Fruit fly (Drosophila melanogaster) whole organism, embryonic: Measurements from ENCODE around the gene CG11251.

Source experiments
- CG10979 ChIP-seq: fragments of 200-800 bp; sonication (Bioruptor generic); optimal IDR thresholded peaks from 2 replicates; lab custom pipeline; 2018; ENCODE audit warnings: missing biosample characterization, mild to moderate bottlenecking, missing genetic modification characterization, moderate library complexity
- CG11093 ChIP-seq: fragments of 200-800 bp; sonication (Bioruptor generic); IDR thresholded peaks from 3 replicates; pipeline ENCODE4 v1.3.6; 2022; ENCODE audit warnings: missing biosample characterization, missing genetic modification characterization
- CG11696 ChIP-seq: fragments of 200-800 bp; sonication (Bioruptor generic); IDR thresholded peaks from 2 replicates; pipeline ENCODE4 v1.3.6; 2022; ENCODE audit warnings: missing biosample characterization, missing genetic modification characterization
- CG13296 ChIP-seq: fragments of 200-800 bp; sonication (Bioruptor generic); optimal IDR thresholded peaks from 3 replicates; lab custom pipeline; 2018; ENCODE audit warnings: missing biosample characterization, mild to moderate bottlenecking, missing genetic modification characterization
- CG13775 ChIP-seq: fragments of 200-800 bp; sonication (Bioruptor generic); optimal IDR thresholded peaks from 3 replicates; lab custom pipeline; 2017; ENCODE audit warnings: missing biosample characterization, mild to moderate bottlenecking, missing genetic modification characterization
- CG14441 ChIP-seq: fragments of 200-800 bp; sonication (Bioruptor generic); IDR thresholded peaks from 2 replicates; pipeline ENCODE4 v1.3.6; 2022; ENCODE audit warnings: missing biosample characterization, missing genetic modification characterization
- CG1529 ChIP-seq: fragments of 200-800 bp; sonication (Bioruptor generic); optimal IDR thresholded peaks from 3 replicates; lab custom pipeline; 2018; ENCODE audit warnings: missing biosample characterization, missing genetic modification characterization
- CG16779 ChIP-seq: fragments of 200-800 bp; sonication (Bioruptor generic); IDR thresholded peaks from 2 replicates; pipeline ENCODE4 v1.3.6; 2022; ENCODE audit warnings: missing biosample characterization, missing genetic modification characterization
- CG16813 ChIP-seq: fragments of 200-800 bp; sonication (Bioruptor generic); IDR thresholded peaks from 3 replicates; pipeline ENCODE4 v1.3.6; 2022; ENCODE audit warnings: missing biosample characterization, missing genetic modification characterization; ENCODE audit not compliant: partially characterized antibody
- CG17912 ChIP-seq: fragments of 200-800 bp; sonication (Bioruptor generic); optimal IDR thresholded peaks from 2 replicates; lab custom pipeline; 2018; ENCODE audit warnings: missing biosample characterization, mild to moderate bottlenecking, missing genetic modification characterization
- CG18764 ChIP-seq: fragments of 200-800 bp; sonication (Bioruptor generic); optimal IDR thresholded peaks from 3 replicates; lab custom pipeline; 2016; ENCODE audit warnings: missing biosample characterization, missing genetic modification characterization
- CG2889 ChIP-seq: fragments of 200-800 bp; sonication (Bioruptor generic); IDR thresholded peaks from 3 replicates; pipeline ENCODE4 v1.3.6; 2022; ENCODE audit warnings: missing biosample characterization, missing genetic modification characterization
- CG3065 ChIP-seq: fragments of 200-800 bp; sonication (Bioruptor generic); optimal IDR thresholded peaks from 2 replicates; lab custom pipeline; 2016; ENCODE audit warnings: missing biosample characterization, missing genetic modification characterization
- CG32532 ChIP-seq: fragments of 200-800 bp; sonication (Bioruptor generic); IDR thresholded peaks from 2 replicates; pipeline ENCODE4 v1.3.6; 2022; ENCODE audit warnings: missing biosample characterization, missing genetic modification characterization
- CG33213 ChIP-seq: fragments of 200-800 bp; sonication (Bioruptor generic); optimal IDR thresholded peaks from 3 replicates; lab custom pipeline; 2016; ENCODE audit warnings: missing biosample characterization, missing genetic modification characterization
- CG4404 ChIP-seq: fragments of 200-800 bp; sonication (Bioruptor generic); IDR thresholded peaks from 2 replicates; pipeline ENCODE4 v1.3.6; 2022; ENCODE audit warnings: missing biosample characterization, missing genetic modification characterization
- CG4854 ChIP-seq: fragments of 200-800 bp; sonication (Bioruptor generic); optimal IDR thresholded peaks from 2 replicates; lab custom pipeline; 2016; ENCODE audit warnings: missing biosample characterization, missing genetic modification characterization, inconsistent platforms
- CG6272 ChIP-seq: fragments of 200-800 bp; sonication (Bioruptor generic); IDR thresholded peaks from 2 replicates; pipeline ENCODE4 v1.3.6; 2022; ENCODE audit warnings: missing biosample characterization, missing genetic modification characterization
- CG8388 ChIP-seq: fragments of 200-800 bp; sonication (Bioruptor generic); optimal IDR thresholded peaks from 2 replicates; lab custom pipeline; 2019; ENCODE audit warnings: missing biosample characterization, mild to moderate bottlenecking, missing genetic modification characterization, moderate library complexity
- D ChIP-seq, 2 experiments: fragments of 200-800 bp in 1 of 2; fragments of >200 bp in 1 of 2; sonication (Bioruptor generic) in 1 of 2; optimal IDR thresholded peaks; 2 replicates in 1 of 2; 3 replicates in 1 of 2; lab custom pipeline; 2017; ENCODE audit warnings: mild to moderate bottlenecking in 1 of 2, missing biosample characterization in 1 of 2, missing genetic modification characterization in 1 of 2, missing genetic modification reagents in 1 of 2
- D19A ChIP-seq: fragments of 200-800 bp; optimal IDR thresholded peaks from 3 replicates; lab custom pipeline; 2019; ENCODE audit warnings: missing biosample characterization, mild to moderate bottlenecking, missing genetic modification characterization, moderate library complexity
- D19B ChIP-seq: fragments of 200-800 bp; sonication (Bioruptor generic); optimal IDR thresholded peaks from 2 replicates; lab custom pipeline; 2017; ENCODE audit warnings: missing biosample characterization, mild to moderate bottlenecking, missing genetic modification characterization
- Dll ChIP-seq: fragments of 200-800 bp; sonication (Bioruptor generic); IDR thresholded peaks from 4 replicates; pipeline ENCODE4 v1.3.6; 2022; ENCODE audit warnings: missing biosample characterization, missing genetic modification characterization; ENCODE audit not compliant: partially characterized antibody
- Dref ChIP-seq: fragments of 200-800 bp; sonication (Bioruptor generic); IDR thresholded peaks from 2 replicates; pipeline ENCODE4 v1.3.6; 2022; ENCODE audit warnings: missing biosample characterization, missing genetic modification characterization
- GATAe ChIP-seq: fragments of 200-800 bp; sonication (Bioruptor generic); conservative IDR thresholded peaks from 2 replicates; pipeline ENCODE4 v1.3.6; 2022; ENCODE audit warnings: missing biosample characterization, missing genetic modification characterization
- HLH3B ChIP-seq: fragments of 200-800 bp; sonication (Bioruptor generic); IDR thresholded peaks from 2 replicates; pipeline ENCODE4 v1.3.6; 2022; ENCODE audit warnings: missing biosample characterization, missing genetic modification characterization
- Lpt ChIP-seq: fragments of >200 bp; optimal IDR thresholded peaks from 2 replicates; lab custom pipeline; 2018; ENCODE audit warnings: missing biosample characterization, missing genetic modification characterization
- Nf-YB ChIP-seq: fragments of 200-800 bp; sonication (Bioruptor generic); optimal IDR thresholded peaks from 3 replicates; lab custom pipeline; 2019; ENCODE audit warnings: missing biosample characterization, mild to moderate bottlenecking, missing genetic modification characterization, moderate library complexity
- Oli ChIP-seq: fragments of 200-800 bp; sonication (Bioruptor generic); optimal IDR thresholded peaks from 2 replicates; lab custom pipeline; 2018; ENCODE audit warnings: missing biosample characterization, mild to moderate bottlenecking, missing genetic modification characterization, moderate library complexity
- Ravus ChIP-seq: fragments of 200-800 bp; sonication (Bioruptor generic); IDR thresholded peaks from 2 replicates; pipeline ENCODE4 v1.3.6; 2022; ENCODE audit warnings: missing biosample characterization, missing genetic modification characterization
- Rfx ChIP-seq: fragments of 200-800 bp; sonication (Bioruptor generic); IDR thresholded peaks from 2 replicates; pipeline ENCODE4 v1.3.6; 2022; ENCODE audit warnings: missing biosample characterization, missing genetic modification characterization
- Six4 ChIP-seq: fragments of 200-800 bp; sonication (Bioruptor generic); optimal IDR thresholded peaks from 2 replicates; lab custom pipeline; 2016; ENCODE audit warnings: missing biosample characterization, missing genetic modification characterization
- Sox100B ChIP-seq: fragments of 200-800 bp; sonication (Bioruptor generic); optimal IDR thresholded peaks from 3 replicates; lab custom pipeline; 2018; ENCODE audit warnings: missing biosample characterization, mild to moderate bottlenecking, missing genetic modification characterization
- Stat92E ChIP-seq, 3 experiments: fragments of >200 bp in 2 of 3; fragments of 200-800 bp in 1 of 3; sonication (Bioruptor generic) in 1 of 3; optimal IDR thresholded peaks; 2 replicates each; lab custom pipeline; 2017 to 2019; ENCODE audit warnings: missing biosample characterization in 3 of 3, missing genetic modification characterization in 3 of 3, mild to moderate bottlenecking in 1 of 3, moderate library complexity in 1 of 3
- Trl ChIP-seq, 3 experiments: fragments of >200 bp in 2 of 3; fragments of 200-800 bp in 1 of 3; sonication (Bioruptor generic) in 1 of 3; optimal IDR thresholded peaks; 2 replicates in 1 of 3; 3 replicates in 2 of 3; lab custom pipeline; 2016 to 2017; ENCODE audit warnings: missing biosample characterization in 1 of 3, missing genetic modification characterization in 1 of 3
- Vsx1 ChIP-seq: fragments of 200-800 bp; sonication (Bioruptor generic); optimal IDR thresholded peaks from 2 replicates; lab custom pipeline; 2017; ENCODE audit warnings: missing biosample characterization, mild to moderate bottlenecking, missing genetic modification characterization, missing genetic modification reagents
- Xrp1 ChIP-seq: fragments of 200-800 bp; sonication (Bioruptor generic); IDR thresholded peaks from 2 replicates; pipeline ENCODE4 v1.3.6; 2022; ENCODE audit warnings: missing biosample characterization, missing genetic modification characterization
- ac ChIP-seq: fragments of 200-800 bp; sonication (Bioruptor generic); optimal IDR thresholded peaks from 3 replicates; lab custom pipeline; 2017; ENCODE audit warnings: missing biosample characterization, mild to moderate bottlenecking, missing genetic modification characterization
- ci ChIP-seq: fragments of 200-800 bp; sonication (Bioruptor generic); IDR thresholded peaks from 3 replicates; pipeline ENCODE4 v1.3.6; 2022; ENCODE audit warnings: missing biosample characterization, missing genetic modification characterization
- crc ChIP-seq: fragments of 200-800 bp; sonication (Bioruptor generic); optimal IDR thresholded peaks from 2 replicates; lab custom pipeline; 2016; ENCODE audit warnings: missing biosample characterization, missing genetic modification characterization
- dysf ChIP-seq: fragments of 200-800 bp; sonication (Bioruptor generic); IDR thresholded peaks from 3 replicates; pipeline ENCODE4 v1.3.6; 2022; ENCODE audit warnings: missing biosample characterization, missing genetic modification characterization
- ems ChIP-seq: fragments of 200-800 bp; sonication (Bioruptor generic); optimal IDR thresholded peaks from 3 replicates; lab custom pipeline; 2016; ENCODE audit warnings: missing biosample characterization, missing genetic modification characterization
- eve ChIP-seq, 2 experiments: fragments of >200 bp; optimal IDR thresholded peaks; 2 replicates each; lab custom pipeline; 2017; ENCODE audit warnings: missing biosample characterization in 2 of 2, missing genetic modification characterization in 2 of 2
- ewg ChIP-seq: fragments of 200-800 bp; sonication (Bioruptor generic); optimal IDR thresholded peaks from 3 replicates; lab custom pipeline; 2017; ENCODE audit warnings: mild to moderate bottlenecking, missing biosample characterization, missing genetic modification reagents, missing genetic modification characterization
- oc ChIP-seq: fragments of 200-800 bp; sonication (Bioruptor generic); optimal IDR thresholded peaks from 2 replicates; lab custom pipeline; 2018; ENCODE audit warnings: missing biosample characterization, mild to moderate bottlenecking, missing genetic modification characterization, moderate library complexity
- rib ChIP-seq: fragments of 200-800 bp; sonication (Bioruptor generic); IDR thresholded peaks from 2 replicates; pipeline ENCODE4 v1.3.6; 2022; ENCODE audit warnings: missing biosample characterization, missing genetic modification characterization
- sisA ChIP-seq: fragments of 200-800 bp; sonication (Bioruptor generic); IDR thresholded peaks from 2 replicates; pipeline ENCODE4 v1.3.6; 2022; ENCODE audit warnings: missing biosample characterization, missing genetic modification characterization
- unpg ChIP-seq: fragments of 200-800 bp; sonication (Bioruptor generic); optimal IDR thresholded peaks from 3 replicates; lab custom pipeline; 2018; ENCODE audit warnings: missing biosample characterization, mild to moderate bottlenecking, missing genetic modification characterization, moderate library complexity
- wdn ChIP-seq: fragments of 200-800 bp; sonication (Bioruptor generic); IDR thresholded peaks from 2 replicates; pipeline ENCODE4 v1.3.6; 2022; ENCODE audit warnings: missing biosample characterization, missing genetic modification characterization
- zen2 ChIP-seq: fragments of 200-800 bp; sonication (Bioruptor generic); IDR thresholded peaks from 3 replicates; pipeline ENCODE4 v1.3.6; 2022; ENCODE audit warnings: missing biosample characterization, missing genetic modification characterization; ENCODE audit not compliant: partially characterized antibody

Gene CG11251

dm6 chr3L:13113970-13114392 lies 24.2 kb upstream of the CG11251 start, which contains the start of gene trn (continued):
- TF ChIP-seq Six4 (GFP tag; lab: Kevin White, UChicago), result no peak
- peak; percentile 42; the same call in 1 of the 2 replicates for TF ChIP-seq HLH3B (GFP tag; lab: Robert Waterston, UW)
- TF ChIP-seq sisA (GFP tag; lab: Robert Waterston, UW), result no peak
- no peak for TF ChIP-seq CG6272 (GFP tag; lab: Robert Waterston, UW)
- TF ChIP-seq crc (GFP tag; lab: Kevin White, UChicago), result no peak
- TF ChIP-seq ems, result no peak
- TF ChIP-seq CG8388 (GFP tag; lab: Kevin White, UChicago), result no peak
- TF ChIP-seq Ravus (GFP tag; lab: Robert Waterston, UW), result no peak
- peak; percentile 38; the same call in 1 of the 2 replicates for TF ChIP-seq Rfx (GFP tag; lab: Robert Waterston, UW)
- peak; percentile 50 for TF ChIP-seq Vsx1 (GFP tag; lab: Kevin White, UChicago)
- TF ChIP-seq CG13775 (GFP tag; lab: Kevin White, UChicago), result no peak
- peak; percentile 55 for TF ChIP-seq CG32532 (GFP tag; lab: Robert Waterston, UW)
- TF ChIP-seq D19B (GFP tag; lab: Kevin White, UChicago), result no peak
- no peak for TF ChIP-seq CG11093
- 0 out of 2 replicates have a peak, but pooled peaks have one; percentile 19 for TF ChIP-seq CG11696 (GFP tag; lab: Robert Waterston, UW)
- no peak for TF ChIP-seq CG4854 (GFP tag; lab: Kevin White, UChicago)
- TF ChIP-seq Dref (GFP tag; lab: Robert Waterston, UW), result no peak
- TF ChIP-seq CG18764, result no peak
- TF ChIP-seq zen2 (GFP tag; lab: Robert Waterston, UW), result peak; percentile 75; the same call in 2 of the 3 replicates
- TF ChIP-seq Nf-YB (GFP tag; lab: Kevin White, UChicago), result peak; percentile 29
- TF ChIP-seq CG16779 (GFP tag; lab: Robert Waterston, UW), result peak; percentile 39; the same call in 1 of the 2 replicates
- TF ChIP-seq wdn (GFP tag; lab: Robert Waterston, UW), result peak; percentile 31; the same call in 1 of the 2 replicates
- TF ChIP-seq eve (GFP tag; optimal IDR thresholded peaks at IDR 0.05; lab: Kevin White, UChicago), result no peak
- no peak for TF ChIP-seq ewg
- TF ChIP-seq CG33213 (GFP tag; lab: Kevin White, UChicago), result peak; percentile 39
- peak; percentile 23 for TF ChIP-seq D19A (tag; lab: Kevin White, UChicago)
- TF ChIP-seq CG17912 (GFP tag; lab: Kevin White, UChicago), result no peak
- no peak for TF ChIP-seq Oli (tag; lab: Kevin White, UChicago)
- peak; percentile 31; the same call in 1 of the 3 replicates for TF ChIP-seq CG16813 (GFP tag; lab: Robert Waterston, UW)
- no peak; the same call in 2 of the 3 replicates for TF ChIP-seq dysf (GFP tag; lab: Robert Waterston, UW)
- TF ChIP-seq Stat92E (GFP tag; optimal IDR thresholded peaks at IDR 0.05; lab: Kevin White, UChicago), result peak in 1 of 3 experiments; percentile 71
- no peak for TF ChIP-seq Sox100B (GFP tag; lab: Kevin White, UChicago)
- peak; percentile 88 to 93 for TF ChIP-seq Trl (optimal IDR thresholded peaks at IDR 0.05; lab: Kevin White, UChicago)
- TF ChIP-seq Trl (GFP tag; optimal IDR thresholded peaks at IDR 0.05; lab: Kevin White, UChicago), result peak; percentile 69
- TF ChIP-seq CG2889, result no peak
- TF ChIP-seq ci (GFP tag; lab: Robert Waterston, UW), result peak; percentile 84
- peak; percentile 14; the same call in 1 of the 2 replicates for TF ChIP-seq CG14441 (GFP tag; lab: Robert Waterston, UW)
- TF ChIP-seq CG3065, result no peak
- TF ChIP-seq CG13296 (GFP tag; lab: Kevin White, UChicago), result peak; percentile 40
- no peak for TF ChIP-seq GATAe (GFP tag; lab: Robert Waterston, UW)
- peak; percentile 15 for TF ChIP-seq CG10979 (tag; lab: Kevin White, UChicago)
- no peak for TF ChIP-seq Xrp1 (GFP tag; lab: Robert Waterston, UW)
- peak; percentile 60 for TF ChIP-seq oc (tag; lab: Kevin White, UChicago)
- TF ChIP-seq Dll, result peak; percentile 50; the same call in 2 of the 4 replicates
- TF ChIP-seq ac (GFP tag; lab: Kevin White, UChicago), result peak; percentile 83
- no peak for TF ChIP-seq CG4404 (GFP tag; lab: Robert Waterston, UW)
- peak; percentile 18 for TF ChIP-seq unpg (GFP tag; lab: Kevin White, UChicago)
- no peak for TF ChIP-seq CG1529 (GFP tag; lab: Kevin White, UChicago)
- TF ChIP-seq rib (GFP tag; lab: Robert Waterston, UW), result peak; percentile 83
- peak; percentile 49 for TF ChIP-seq D (optimal IDR thresholded peaks at IDR 0.05; lab: Kevin White, UChicago)
- no peak for TF ChIP-seq D (GFP tag; optimal IDR thresholded peaks at IDR 0.05; lab: Kevin White, UChicago)
- TF ChIP-seq Lpt (GFP tag; lab: Kevin White, UChicago), result no peak
